Worm (Caenorhabditis elegans): ENCODE results near the gene srh-300.

ce11 chrV:17793986-17794385 is 27.9 kb upstream of the srh-300 start, which contains the start of gene srh-289:
- TF ChIP-seq tab-1 (GFP tag; IDR thresholded peaks at IDR 0.05) (no peak), ztf-23 (GFP tag; IDR thresholded peaks at IDR 0.05) (no peak), ztf-29 (GFP tag; IDR thresholded peaks at IDR 0.05) (no peak), flt-1 (GFP tag; IDR thresholded peaks at IDR 0.05) (no peak), klf-2 (GFP tag; conservative IDR thresholded peaks at IDR 0.05) (no peak), T22C8.4 (GFP tag; IDR thresholded peaks at IDR 0.05) (no peak), ref-1 (GFP tag; conservative IDR thresholded peaks at IDR 0.05) (no peak), cog-1 (tag; optimal IDR thresholded peaks at IDR 0.05) (no peak)
